Fruit fly (Drosophila melanogaster) whole organism, wandering third instar larva: ENCODE measurements around the gene ssp2.
A peak's percentile ranks its signal among the peaks of the same experiment; 100 is the strongest.

Source experiments
- Mio ChIP-seq: sonication (Bioruptor generic); optimal IDR thresholded peaks from 2 replicates; lab custom pipeline; 2016; ENCODE audit warnings: missing biosample characterization, missing genetic modification characterization
- Vsx2 ChIP-seq: fragments of 200-300, 225-300 bp; sonication (Bioruptor generic); optimal IDR thresholded peaks from 2 replicates; lab custom pipeline; 2018; ENCODE audit warnings: missing biosample characterization, missing genetic modification characterization; ENCODE audit not compliant: partially characterized antibody
- br ChIP-seq: fragments of 200-800 bp; sonication (Bioruptor generic); optimal IDR thresholded peaks from 2 replicates; lab custom pipeline; 2016; ENCODE audit warnings: missing biosample characterization, missing genetic modification characterization
- foxo ChIP-seq, 2 experiments: fragments of 200-800 bp; sonication (Bioruptor generic); optimal IDR thresholded peaks; 2 replicates in 1 of 2; 3 replicates in 1 of 2; lab custom pipeline; 2016 to 2017; ENCODE audit warnings: missing biosample characterization in 2 of 2, missing genetic modification characterization in 2 of 2
- jim ChIP-seq: fragments of 175-275, 200-325 bp; sonication (Bioruptor generic); optimal IDR thresholded peaks from 2 replicates; lab custom pipeline; 2016; ENCODE audit warnings: missing biosample characterization, mild to moderate bottlenecking, missing genetic modification characterization
- tai ChIP-seq: sonication (Bioruptor generic); optimal IDR thresholded peaks from 2 replicates; lab custom pipeline; 2016; ENCODE audit warnings: missing biosample characterization, missing genetic modification characterization
- woc ChIP-seq: sonication (Bioruptor generic); optimal IDR thresholded peaks from 2 replicates; lab custom pipeline; 2016; ENCODE audit warnings: missing biosample characterization, mild to moderate bottlenecking, missing genetic modification characterization

DNA sequence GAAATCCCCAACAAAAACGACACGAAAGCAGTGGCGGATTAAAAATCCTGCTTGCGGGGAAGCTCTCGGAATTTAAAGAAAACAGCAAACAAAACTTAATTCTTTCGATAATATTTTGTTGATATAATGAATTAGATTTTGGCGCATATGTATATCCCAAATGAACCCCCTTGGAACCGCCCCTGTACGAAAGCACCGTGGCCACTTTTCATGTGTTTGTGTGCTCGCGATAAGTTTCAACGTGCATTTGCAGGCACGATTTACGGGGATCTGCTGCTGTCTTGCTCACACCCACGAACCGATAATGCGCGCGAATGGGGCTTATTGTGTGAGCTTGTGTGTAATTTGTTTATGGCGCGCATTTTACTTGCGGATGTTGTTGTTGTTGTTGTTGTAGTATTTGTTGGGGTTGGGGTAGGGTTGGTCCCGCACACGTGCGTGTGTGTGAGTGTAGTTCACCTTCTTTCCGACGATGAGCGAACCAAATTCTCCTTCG is 40.0 kb downstream of the ssp2 start:
- TF ChIP-seq Vsx2: no peak
- peak; percentile 41 for TF ChIP-seq jim (GFP tag; lab: Kevin White, UChicago)
- TF ChIP-seq Mio (GFP tag; lab: Kevin White, UChicago): peak; percentile 90
- no peak for TF ChIP-seq tai (GFP tag; lab: Kevin White, UChicago)
- peak; percentile 99 for TF ChIP-seq br (GFP tag; lab: Kevin White, UChicago)
- TF ChIP-seq woc (GFP tag; lab: Kevin White, UChicago): peak; percentile 94
- TF ChIP-seq foxo (GFP tag; optimal IDR thresholded peaks at IDR 0.05; lab: Kevin White, UChicago): peak; percentile 96 to 99
